Fruit fly (Drosophila melanogaster) whole organism, embryonic: Measurements from ENCODE around the gene osk.

Experiments used
- Antp ChIP-seq: fragments of 200-800 bp; sonication (Bioruptor generic); optimal IDR thresholded peaks from 3 replicates; lab custom pipeline; 2016; ENCODE audit warnings: missing biosample characterization, missing genetic modification characterization
- Awh ChIP-seq: fragments of 200-800 bp; sonication (Bioruptor generic); IDR thresholded peaks from 2 replicates; pipeline ENCODE4, ENCODE4 v1.3.6; 2022; ENCODE audit warnings: missing biosample characterization, missing genetic modification characterization
- BEAF-32 ChIP-seq: fragments of 200-800 bp; sonication (Bioruptor generic); optimal IDR thresholded peaks from 3 replicates; lab custom pipeline; 2017; ENCODE audit warnings: missing biosample characterization, missing genetic modification characterization, mild to moderate bottlenecking, moderate library complexity, missing genetic modification reagents
- Bgb ChIP-seq: fragments of 200-800 bp; sonication (Bioruptor generic); IDR thresholded peaks from 2 replicates; pipeline ENCODE4 v1.3.6; 2022; ENCODE audit warnings: missing biosample characterization, missing genetic modification characterization; ENCODE audit not compliant: partially characterized antibody
- CG10462 ChIP-seq: fragments of 200-800 bp; sonication (Bioruptor generic); optimal IDR thresholded peaks from 2 replicates; lab custom pipeline; 2016; ENCODE audit warnings: missing biosample characterization, missing genetic modification characterization
- CG10543 ChIP-seq: fragments of 200-800 bp; sonication (Bioruptor generic); optimal IDR thresholded peaks from 3 replicates; lab custom pipeline; 2017; ENCODE audit warnings: missing biosample characterization, mild to moderate bottlenecking, missing genetic modification characterization, moderate library complexity
- CG11398 ChIP-seq: fragments of 200-800 bp; sonication (Bioruptor generic); optimal IDR thresholded peaks from 2 replicates; lab custom pipeline; 2016; ENCODE audit warnings: missing biosample characterization, missing genetic modification characterization
- CG12659 ChIP-seq: fragments of 200-800 bp; sonication (Bioruptor generic); optimal IDR thresholded peaks from 3 replicates; lab custom pipeline; 2017; ENCODE audit warnings: mild to moderate bottlenecking, missing biosample characterization, missing genetic modification reagents, missing genetic modification characterization
- CG13775 ChIP-seq: fragments of 200-800 bp; sonication (Bioruptor generic); optimal IDR thresholded peaks from 3 replicates; lab custom pipeline; 2017; ENCODE audit warnings: missing biosample characterization, mild to moderate bottlenecking, missing genetic modification characterization
- CG15011 ChIP-seq: fragments of 200-800 bp; sonication (Bioruptor generic); optimal IDR thresholded peaks from 3 replicates; lab custom pipeline; 2018; ENCODE audit warnings: missing biosample characterization, mild to moderate bottlenecking, missing genetic modification characterization
- CG16815 ChIP-seq: fragments of 200-800 bp; sonication (Bioruptor generic); optimal IDR thresholded peaks from 3 replicates; lab custom pipeline; 2017; ENCODE audit warnings: missing biosample characterization, mild to moderate bottlenecking, missing genetic modification characterization
- CG17385 ChIP-seq: fragments of 200-800 bp; sonication (Bioruptor generic); optimal IDR thresholded peaks from 3 replicates; lab custom pipeline; 2018; ENCODE audit warnings: missing biosample characterization, mild to moderate bottlenecking, missing genetic modification characterization
- CG18476 ChIP-seq: fragments of 200-800 bp; sonication (Bioruptor generic); optimal IDR thresholded peaks from 2 replicates; lab custom pipeline; 2016; ENCODE audit warnings: missing biosample characterization, mild to moderate bottlenecking, missing genetic modification characterization
- CG18764 ChIP-seq: fragments of 200-800 bp; sonication (Bioruptor generic); optimal IDR thresholded peaks from 3 replicates; lab custom pipeline; 2016; ENCODE audit warnings: missing biosample characterization, missing genetic modification characterization
- CG31365 ChIP-seq: fragments of 200-800 bp; sonication (Bioruptor generic); optimal IDR thresholded peaks from 2 replicates; lab custom pipeline; 2018; ENCODE audit warnings: missing biosample characterization, mild to moderate bottlenecking, missing genetic modification characterization
- CG32532 ChIP-seq: fragments of 200-800 bp; sonication (Bioruptor generic); IDR thresholded peaks from 2 replicates; pipeline ENCODE4 v1.3.6; 2022; ENCODE audit warnings: missing biosample characterization, missing genetic modification characterization
- CG42726 ChIP-seq: fragments of 200-800 bp; sonication (Bioruptor generic); IDR thresholded peaks from 2 replicates; pipeline ENCODE4 v1.3.6; 2022; ENCODE audit warnings: missing biosample characterization, missing genetic modification characterization; ENCODE audit not compliant: partially characterized antibody
- CG4854 ChIP-seq: fragments of 200-800 bp; sonication (Bioruptor generic); optimal IDR thresholded peaks from 2 replicates; lab custom pipeline; 2016; ENCODE audit warnings: missing biosample characterization, missing genetic modification characterization, inconsistent platforms
- CG6854 ChIP-seq: fragments of 200-800 bp; sonication (Bioruptor generic); optimal IDR thresholded peaks from 3 replicates; lab custom pipeline; 2017; ENCODE audit warnings: missing biosample characterization, mild to moderate bottlenecking, missing genetic modification characterization
- CG7745 ChIP-seq: fragments of 200-800 bp; sonication (Bioruptor generic); optimal IDR thresholded peaks from 2 replicates; lab custom pipeline; 2018; ENCODE audit warnings: missing biosample characterization, mild to moderate bottlenecking, missing genetic modification characterization, moderate library complexity
- CG7987 ChIP-seq: fragments of 200-800 bp; sonication (Bioruptor generic); optimal IDR thresholded peaks from 2 replicates; lab custom pipeline; 2018; ENCODE audit warnings: missing biosample characterization, mild to moderate bottlenecking, missing genetic modification characterization, moderate library complexity
- CG8281 ChIP-seq: fragments of 200-800 bp; sonication (Bioruptor generic); optimal IDR thresholded peaks from 2 replicates; lab custom pipeline; 2018; ENCODE audit warnings: missing biosample characterization, mild to moderate bottlenecking, missing genetic modification characterization, moderate library complexity
- CG9215 ChIP-seq: fragments of 200-800 bp; sonication (Bioruptor generic); IDR thresholded peaks from 2 replicates; pipeline ENCODE4 v1.3.6; 2022; ENCODE audit warnings: missing biosample characterization, missing genetic modification characterization
- CG9932 ChIP-seq: fragments of 200-800 bp; sonication (Bioruptor generic); IDR thresholded peaks from 2 replicates; pipeline ENCODE4 v1.3.6; 2022; ENCODE audit warnings: missing biosample characterization, missing genetic modification characterization
- Dek ChIP-seq: fragments of 200-800 bp; sonication (Bioruptor generic); optimal IDR thresholded peaks from 3 replicates; lab custom pipeline; 2019; ENCODE audit warnings: missing biosample characterization, mild to moderate bottlenecking, missing genetic modification characterization, moderate library complexity
- E2f1 ChIP-seq: fragments of 200-800 bp; sonication (Bioruptor generic); IDR thresholded peaks from 2 replicates; pipeline ENCODE4 v1.3.6; 2022; ENCODE audit warnings: missing biosample characterization, missing genetic modification characterization
- ERR ChIP-seq: fragments of 200-800 bp; sonication (Bioruptor generic); optimal IDR thresholded peaks from 2 replicates; lab custom pipeline; 2016; ENCODE audit warnings: missing biosample characterization, missing genetic modification characterization
- HLHmδ ChIP-seq: fragments of 200-800 bp; sonication (Bioruptor generic); optimal IDR thresholded peaks from 2 replicates; lab custom pipeline; 2018; ENCODE audit warnings: missing biosample characterization, mild to moderate bottlenecking, missing genetic modification characterization, moderate library complexity
- Hey ChIP-seq: fragments of 200-800 bp; sonication (Bioruptor generic); optimal IDR thresholded peaks from 3 replicates; lab custom pipeline; 2018; ENCODE audit warnings: missing biosample characterization, mild to moderate bottlenecking, missing genetic modification characterization
- HmgD ChIP-seq: fragments of 200-800 bp; sonication (Bioruptor generic); optimal IDR thresholded peaks from 3 replicates; lab custom pipeline; 2016; ENCODE audit warnings: missing biosample characterization, missing genetic modification characterization
- Myb ChIP-seq: fragments of 200-800 bp; sonication (Bioruptor generic); optimal IDR thresholded peaks from 2 replicates; lab custom pipeline; 2016; ENCODE audit warnings: missing biosample characterization, missing genetic modification characterization
- Nf-YA ChIP-seq: fragments of 200-800 bp; sonication (Bioruptor generic); IDR thresholded peaks from 2 replicates; pipeline ENCODE4 v1.3.6; 2022; ENCODE audit warnings: missing biosample characterization, missing genetic modification characterization
- Nf-YB ChIP-seq: fragments of 200-800 bp; sonication (Bioruptor generic); optimal IDR thresholded peaks from 3 replicates; lab custom pipeline; 2019; ENCODE audit warnings: missing biosample characterization, mild to moderate bottlenecking, missing genetic modification characterization, moderate library complexity
- ara ChIP-seq: fragments of 200-800 bp; sonication (Bioruptor generic); IDR thresholded peaks from 2 replicates; pipeline ENCODE4 v1.3.6; 2022; ENCODE audit warnings: missing biosample characterization, missing genetic modification characterization
- br ChIP-seq: fragments of >200 bp; optimal IDR thresholded peaks from 2 replicates; lab custom pipeline; 2017
- chm ChIP-seq: fragments of 200-800 bp; sonication (Bioruptor generic); IDR thresholded peaks from 2 replicates; pipeline ENCODE4 v1.3.6; 2022; ENCODE audit warnings: missing biosample characterization, missing genetic modification characterization
- da ChIP-seq: fragments of 200-800 bp; sonication (Bioruptor generic); optimal IDR thresholded peaks from 2 replicates; lab custom pipeline; 2016; ENCODE audit warnings: missing biosample characterization, missing genetic modification characterization
- dan ChIP-seq: fragments of 200-800 bp; sonication (Bioruptor generic); IDR thresholded peaks from 2 replicates; pipeline ENCODE4 v1.3.6; 2022; ENCODE audit warnings: missing biosample characterization, missing genetic modification characterization
- dmrt99B ChIP-seq: fragments of 200-800 bp; sonication (Bioruptor generic); optimal IDR thresholded peaks from 2 replicates; lab custom pipeline; 2018; ENCODE audit warnings: missing biosample characterization, mild to moderate bottlenecking, missing genetic modification characterization, moderate library complexity
- gce ChIP-seq: fragments of 200-800 bp; sonication (Bioruptor generic); IDR thresholded peaks from 3 replicates; pipeline ENCODE4 v1.3.6; 2022; ENCODE audit warnings: missing biosample characterization, missing genetic modification characterization
- grau ChIP-seq: fragments of 200-800 bp; optimal IDR thresholded peaks from 3 replicates; lab custom pipeline; 2019; ENCODE audit warnings: missing biosample characterization, mild to moderate bottlenecking, missing genetic modification characterization, moderate library complexity
- hbn ChIP-seq: fragments of 200-800 bp; sonication (Bioruptor generic); IDR thresholded peaks from 2 replicates; pipeline ENCODE4 v1.3.6; 2022; ENCODE audit warnings: missing biosample characterization, missing genetic modification characterization; ENCODE audit not compliant: partially characterized antibody
- mld ChIP-seq: fragments of 200-800 bp; sonication (Bioruptor generic); IDR thresholded peaks from 3 replicates; pipeline ENCODE4 v1.3.6; 2022; ENCODE audit warnings: missing biosample characterization, missing genetic modification characterization; ENCODE audit not compliant: partially characterized antibody
- pros ChIP-seq: fragments of 200-800 bp; sonication (Bioruptor generic); optimal IDR thresholded peaks from 3 replicates; lab custom pipeline; 2019; ENCODE audit warnings: missing biosample characterization, mild to moderate bottlenecking, missing genetic modification characterization, moderate library complexity
- sens ChIP-seq: fragments of 200-800 bp; sonication (Bioruptor generic); peaks from one replicate; lab custom pipeline; 2016; ENCODE audit warnings: missing biosample characterization, missing genetic modification characterization
- sug ChIP-seq: fragments of 200-800 bp; optimal IDR thresholded peaks from 2 replicates; lab custom pipeline; 2019; ENCODE audit warnings: missing biosample characterization, mild to moderate bottlenecking, missing genetic modification characterization, moderate library complexity
- tll ChIP-seq, 2 experiments: fragments of 200-800 bp in 1 of 2; fragments of >200 bp in 1 of 2; sonication (Bioruptor generic) in 1 of 2; optimal IDR thresholded peaks; 2 replicates each; lab custom pipeline; 2017 to 2019; ENCODE audit warnings: missing biosample characterization in 2 of 2, missing genetic modification characterization in 2 of 2, mild to moderate bottlenecking in 1 of 2, moderate library complexity in 1 of 2
- unpg ChIP-seq: fragments of 200-800 bp; sonication (Bioruptor generic); optimal IDR thresholded peaks from 3 replicates; lab custom pipeline; 2018; ENCODE audit warnings: missing biosample characterization, mild to moderate bottlenecking, missing genetic modification characterization, moderate library complexity
- zfh2 ChIP-seq: fragments of 200-800 bp; sonication (Bioruptor generic); optimal IDR thresholded peaks from 2 replicates; lab custom pipeline; 2016; ENCODE audit warnings: missing biosample characterization, missing genetic modification characterization

The osk gene

DNA sequence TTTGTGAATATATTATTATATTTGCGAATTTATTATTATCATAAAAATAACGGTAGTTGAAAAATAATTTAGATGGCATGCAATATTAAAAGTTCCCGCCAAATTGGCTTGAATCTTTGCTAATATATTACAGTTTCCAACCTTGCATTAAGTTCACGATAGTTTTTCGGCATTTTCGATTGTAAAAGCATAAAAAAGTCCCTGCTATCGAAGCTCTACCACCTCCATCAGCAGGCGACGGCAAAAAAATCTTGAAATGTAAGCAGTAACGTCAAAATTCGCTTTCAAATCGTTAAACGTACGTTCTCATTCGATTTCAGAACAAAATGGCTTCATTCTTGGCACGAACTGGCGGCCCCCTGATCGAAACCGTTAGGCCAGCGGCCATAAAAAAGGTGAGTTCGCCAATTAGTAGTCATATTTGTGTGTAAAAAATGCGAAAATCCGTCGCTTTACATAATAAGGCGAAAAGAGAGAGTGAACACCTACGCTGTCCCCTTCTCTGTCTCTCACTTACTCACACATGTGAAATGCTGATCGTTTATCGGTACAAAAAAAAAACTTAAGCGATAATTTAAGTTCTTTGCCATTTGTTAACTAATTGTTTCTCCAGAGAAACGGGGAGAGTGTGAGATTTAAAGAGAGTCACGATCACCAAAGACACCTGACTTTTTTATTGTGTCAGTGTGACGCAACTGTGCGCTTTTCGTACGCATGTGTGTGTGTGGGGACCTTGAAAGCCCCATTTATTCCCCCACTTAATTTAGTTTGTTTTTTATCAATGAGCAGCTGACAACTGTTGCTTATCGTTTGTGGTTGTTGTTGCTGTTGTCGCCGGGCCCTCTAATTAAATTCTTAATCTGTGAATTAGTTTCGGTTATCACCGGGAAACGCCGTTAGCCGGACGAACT lies 3.8 kb downstream of the osk start, which contains the start of gene ScsbetaA (continued):
- TF ChIP-seq CG10462 (GFP tag; lab: Kevin White, UChicago) (no peak), dan (GFP tag; lab: Robert Waterston, UW) (no peak), CG31365 (tag; lab: Kevin White, UChicago) (no peak), CG8281 (tag; lab: Kevin White, UChicago) (no peak), E2f1 (no peak), HLHmδ (GFP tag; lab: Kevin White, UChicago) (no peak), br (no peak), CG11398 (GFP tag; lab: Kevin White, UChicago) (no peak), CG17385 (GFP tag; lab: Kevin White, UChicago) (no peak), CG18764 (GFP tag; lab: Kevin White, UChicago) (no peak), CG7987 (no peak), CG4854 (GFP tag; lab: Kevin White, UChicago) (no peak), CG12659 (GFP tag; lab: Kevin White, UChicago) (peak; percentile 54), Nf-YB (GFP tag; lab: Kevin White, UChicago) (no peak), grau (tag; lab: Kevin White, UChicago) (no peak), Antp (GFP tag; lab: Kevin White, UChicago) (no peak), CG16815 (no peak), ara (no peak), pros (GFP tag; lab: Kevin White, UChicago) (no peak), CG13775 (no peak), CG18476 (GFP tag; lab: Kevin White, UChicago) (no peak), sens (GFP tag; lab: Kevin White, UChicago) (no peak), da (no peak), Awh (GFP tag; lab: Robert Waterston, UW) (peak; percentile 34; the same call in 1 of the 2 replicates), CG15011 (GFP tag; lab: Kevin White, UChicago) (no peak), hbn (GFP tag; lab: Robert Waterston, UW) (peak; percentile 76), Myb (GFP tag; lab: Kevin White, UChicago) (peak; percentile 72), Dek (tag; lab: Kevin White, UChicago) (peak; percentile 48), zfh2 (GFP tag; lab: Kevin White, UChicago) (peak; percentile 4), sug (peak; percentile 68), gce (no peak), HmgD (GFP tag; lab: Kevin White, UChicago) (no peak), Bgb (peak; percentile 92), Nf-YA (GFP tag; lab: Robert Waterston, UW) (no peak), mld (GFP tag; lab: Robert Waterston, UW) (peak; percentile 62; the same call in 2 of the 3 replicates), unpg (GFP tag; lab: Kevin White, UChicago) (no peak), CG32532 (peak; percentile 27; the same call in 1 of the 2 replicates), BEAF-32 (peak; percentile 89), chm (GFP tag; lab: Robert Waterston, UW) (no peak), CG10543 (GFP tag; lab: Kevin White, UChicago) (peak; percentile 55), Hey (tag; lab: Kevin White, UChicago) (no peak), CG7745 (tag; lab: Kevin White, UChicago) (no peak), CG9215 (no peak), CG6854 (no peak), CG42726 (GFP tag; lab: Robert Waterston, UW) (peak; percentile 89), dmrt99B (tag; lab: Kevin White, UChicago) (no peak), ERR (GFP tag; lab: Kevin White, UChicago) (no peak), tll (GFP tag; optimal IDR thresholded peaks at IDR 0.05; lab: Kevin White, UChicago) (no peak), CG9932 (peak; percentile 51)
